Fruit fly (Drosophila melanogaster): ENCODE data around the gene CG14402.

CG14402 gene

DNA sequence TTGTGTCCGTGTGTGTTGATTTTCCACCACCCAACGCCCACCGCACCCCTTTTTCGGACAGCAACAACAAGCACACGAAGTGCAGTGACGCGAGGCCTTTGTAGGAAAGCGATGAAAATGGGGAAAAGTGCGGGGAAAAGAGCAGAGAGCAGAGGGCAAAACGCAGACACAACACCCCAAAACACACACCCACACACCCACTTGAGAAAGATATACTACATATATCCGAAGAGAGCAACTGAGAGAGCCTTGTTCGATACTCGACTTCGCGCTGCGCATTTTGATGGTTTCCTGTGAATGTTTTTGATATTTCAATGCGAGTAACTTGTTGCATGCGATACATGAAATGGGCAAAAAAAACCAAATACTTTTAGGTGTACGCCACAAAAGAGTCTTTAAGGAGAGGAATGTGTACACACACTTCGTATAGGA, 45.4 kb upstream of the CG14402 start:
- no peak for TF ChIP-seq Ets98B (GFP tag; IDR thresholded peaks at IDR 0.05)
- 0 out of 3 replicates have a peak, but pooled peaks have one; percentile 48 for TF ChIP-seq CG4496 (GFP tag; IDR thresholded peaks at IDR 0.05)
- TF ChIP-seq rn (GFP tag; IDR thresholded peaks at IDR 0.05): no peak
- TF ChIP-seq CG9948 (tag; optimal IDR thresholded peaks at IDR 0.05): no peak
- no peak for TF ChIP-seq CG15710 (tag; optimal IDR thresholded peaks at IDR 0.05)
- TF ChIP-seq CG13204 (GFP tag; optimal IDR thresholded peaks at IDR 0.05): no peak
- no peak for TF ChIP-seq CG14655 (GFP tag; optimal IDR thresholded peaks at IDR 0.05)
- TF ChIP-seq CG12605 (GFP tag; IDR thresholded peaks at IDR 0.05): peak; percentile 29; the same call in 1 of the 2 replicates
- TF ChIP-seq CG17806 (tag; optimal IDR thresholded peaks at IDR 0.05): no peak

dm6 chr2L:20805624-20806339, 43.3 kb upstream of the CG14402 start:
- TF ChIP-seq EcR (GFP tag; optimal IDR thresholded peaks at IDR 0.05): no peak
- no peak for TF ChIP-seq CG13204 (GFP tag; optimal IDR thresholded peaks at IDR 0.05)
- peak; percentile 71 for TF ChIP-seq fd96Ca (GFP tag; IDR thresholded peaks at IDR 0.05)
- peak; percentile 82 for TF ChIP-seq Ets98B (GFP tag; IDR thresholded peaks at IDR 0.05)
- TF ChIP-seq CG32121 (GFP tag; IDR thresholded peaks at IDR 0.05): peak; percentile 82
- TF ChIP-seq CG14655 (GFP tag; optimal IDR thresholded peaks at IDR 0.05): peak; percentile 61
- TF ChIP-seq CG9948 (tag; optimal IDR thresholded peaks at IDR 0.05): peak; percentile 50
- peak; percentile 61 for TF ChIP-seq CG17806 (tag; optimal IDR thresholded peaks at IDR 0.05)
- peak; percentile 46 for TF ChIP-seq CG8301 (tag; optimal IDR thresholded peaks at IDR 0.05)
- TF ChIP-seq Pif1B (GFP tag; optimal IDR thresholded peaks at IDR 0.05): peak; percentile 72
- peak; percentile 54 for TF ChIP-seq CG34367 (tag; optimal IDR thresholded peaks at IDR 0.05)
- peak; percentile 77 for TF ChIP-seq CG4496 (GFP tag; IDR thresholded peaks at IDR 0.05)
- peak; percentile 63 for TF ChIP-seq CG15710 (tag; optimal IDR thresholded peaks at IDR 0.05)
- TF ChIP-seq CG10348 (GFP tag; IDR thresholded peaks at IDR 0.05): no peak
- peak; percentile 32 for TF ChIP-seq D1 (tag; optimal IDR thresholded peaks at IDR 0.05)
- TF ChIP-seq gl (tag; optimal IDR thresholded peaks at IDR 0.05): no peak
- peak; percentile 68 for TF ChIP-seq Snoo (tag; optimal IDR thresholded peaks at IDR 0.05)
- TF ChIP-seq Pif1A (GFP tag; optimal IDR thresholded peaks at IDR 0.05): peak; percentile 60
- no peak for TF ChIP-seq rn (GFP tag; IDR thresholded peaks at IDR 0.05)
- peak; percentile 70 for TF ChIP-seq CG8159 (tag; optimal IDR thresholded peaks at IDR 0.05)
- TF ChIP-seq CG12605 (GFP tag; IDR thresholded peaks at IDR 0.05): 0 out of 2 replicates have a peak, but pooled peaks have one; percentile 26

DNA sequence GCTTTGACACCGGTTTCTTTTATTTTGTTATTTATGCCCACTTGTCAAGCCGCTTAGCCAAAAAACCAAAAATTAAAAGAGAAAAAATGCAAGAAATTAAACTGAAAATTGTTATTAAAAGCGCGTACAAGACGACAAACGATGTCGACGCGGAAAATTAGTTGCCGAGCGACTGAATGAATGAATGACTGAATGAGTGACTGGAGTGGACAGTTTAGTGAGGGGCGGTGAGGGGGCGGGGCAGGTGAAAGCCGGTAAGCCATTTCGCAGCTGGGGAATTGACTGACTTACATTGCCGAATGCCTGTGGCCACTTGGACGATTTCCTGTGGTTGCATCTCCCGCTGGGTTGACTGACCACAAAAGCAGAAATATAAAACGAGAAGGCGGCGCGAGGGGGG, 42.5 kb upstream of the CG14402 start:
- TF ChIP-seq CG10348 (GFP tag; IDR thresholded peaks at IDR 0.05): no peak
- no peak for TF ChIP-seq CG8301 (tag; optimal IDR thresholded peaks at IDR 0.05)
- TF ChIP-seq CG9948 (tag; optimal IDR thresholded peaks at IDR 0.05): no peak
- no peak for TF ChIP-seq gl (tag; optimal IDR thresholded peaks at IDR 0.05)

- TF ChIP-seq CG17806 (tag; optimal IDR thresholded peaks at IDR 0.05) (peak; percentile 14), CG32121 (GFP tag; IDR thresholded peaks at IDR 0.05) (peak; percentile 42), CG14655 (GFP tag; optimal IDR thresholded peaks at IDR 0.05) (peak; percentile 27), CG15710 (tag; optimal IDR thresholded peaks at IDR 0.05) (peak; percentile 25), Pif1B (GFP tag; optimal IDR thresholded peaks at IDR 0.05) (no peak), CG9948 (tag; optimal IDR thresholded peaks at IDR 0.05) (peak; percentile 30), fd96Ca (GFP tag; IDR thresholded peaks at IDR 0.05) (no peak), rn (GFP tag; IDR thresholded peaks at IDR 0.05) (no peak), Pif1A (GFP tag; optimal IDR thresholded peaks at IDR 0.05) (no peak), CG12605 (GFP tag; IDR thresholded peaks at IDR 0.05) (0 out of 2 replicates have a peak, but pooled peaks have one; percentile 27), CG8301 (tag; optimal IDR thresholded peaks at IDR 0.05) (no peak), Ets98B (GFP tag; IDR thresholded peaks at IDR 0.05) (peak; percentile 10; the same call in 1 of the 2 replicates), D1 (tag; optimal IDR thresholded peaks at IDR 0.05) (no peak), CG4496 (GFP tag; IDR thresholded peaks at IDR 0.05) (0 out of 3 replicates have a peak, but pooled peaks have one; percentile 8), Snoo (tag; optimal IDR thresholded peaks at IDR 0.05) (peak; percentile 3), CG10348 (GFP tag; IDR thresholded peaks at IDR 0.05) (no peak), CG34367 (tag; optimal IDR thresholded peaks at IDR 0.05) (no peak), CG8159 (tag; optimal IDR thresholded peaks at IDR 0.05) (peak; percentile 63), CG13204 (GFP tag; optimal IDR thresholded peaks at IDR 0.05) (no peak), gl (tag; optimal IDR thresholded peaks at IDR 0.05) (no peak), EcR (GFP tag; optimal IDR thresholded peaks at IDR 0.05) (no peak)
Measured at dm6 chr2L:20807617-20808509, 41.2 kb upstream of the CG14402 start.

dm6 chr2L:20808510-20809195, 40.4 kb upstream of the CG14402 start:
- TF ChIP-seq Snoo (tag; optimal IDR thresholded peaks at IDR 0.05): no peak
- no peak for TF ChIP-seq Pif1A (GFP tag; optimal IDR thresholded peaks at IDR 0.05)
- TF ChIP-seq gl (tag; optimal IDR thresholded peaks at IDR 0.05): no peak
- TF ChIP-seq CG4496 (GFP tag; IDR thresholded peaks at IDR 0.05): no peak
- no peak for TF ChIP-seq CG15710 (tag; optimal IDR thresholded peaks at IDR 0.05)
- TF ChIP-seq fd96Ca (GFP tag; IDR thresholded peaks at IDR 0.05): no peak
- no peak for TF ChIP-seq CG8301 (tag; optimal IDR thresholded peaks at IDR 0.05)
- TF ChIP-seq CG12605 (GFP tag; IDR thresholded peaks at IDR 0.05): no peak
- TF ChIP-seq CG8159 (tag; optimal IDR thresholded peaks at IDR 0.05): no peak
- TF ChIP-seq CG34367 (tag; optimal IDR thresholded peaks at IDR 0.05): no peak
- TF ChIP-seq Ets98B (GFP tag; IDR thresholded peaks at IDR 0.05): no peak
- no peak for TF ChIP-seq CG10348 (GFP tag; IDR thresholded peaks at IDR 0.05)

Measured in whole organism, pupa.